Fruit fly (Drosophila melanogaster) whole organism, wandering third instar larva: ENCODE measurements around the gene dlt.

Experiments
- CG32264 ChIP-seq: fragments of 200-800 bp; sonication (Bioruptor generic); optimal IDR thresholded peaks from 2 replicates; lab custom pipeline; 2016; ENCODE audit warnings: missing biosample characterization, missing genetic modification characterization
- CG9705 ChIP-seq: fragments of 200-800 bp; sonication (Bioruptor generic); optimal IDR thresholded peaks from 2 replicates; lab custom pipeline; 2018; ENCODE audit warnings: missing biosample characterization, mild to moderate bottlenecking, missing genetic modification characterization
- CrebA ChIP-seq: fragments of 200-800 bp; sonication (Bioruptor generic); optimal IDR thresholded peaks from 2 replicates; lab custom pipeline; 2016; ENCODE audit warnings: missing biosample characterization, mild to moderate bottlenecking, missing genetic modification characterization, borderline replicate concordance
- Dfd ChIP-seq: fragments of >200 bp; optimal IDR thresholded peaks from 2 replicates; lab custom pipeline; 2017; ENCODE audit warnings: missing biosample characterization, missing genetic modification characterization
- Dif ChIP-seq: fragments of 200-275, 200-300 bp; sonication (Bioruptor generic); optimal IDR thresholded peaks from 2 replicates; lab custom pipeline; 2018; ENCODE audit warnings: missing biosample characterization, missing genetic modification characterization; ENCODE audit not compliant: partially characterized antibody
- GATAd ChIP-seq: sonication (Bioruptor generic); optimal IDR thresholded peaks from 2 replicates; lab custom pipeline; 2016; ENCODE audit warnings: missing biosample characterization, missing genetic modification characterization
- Hnf4 ChIP-seq: fragments of 200-800 bp; sonication (Bioruptor generic); optimal IDR thresholded peaks from 2 replicates; lab custom pipeline; 2016; ENCODE audit warnings: missing biosample characterization, mild to moderate bottlenecking, missing genetic modification characterization
- Hr78 ChIP-seq: fragments of >200 bp; optimal IDR thresholded peaks from 2 replicates; lab custom pipeline; 2017; ENCODE audit warnings: missing biosample characterization, missing genetic modification characterization
- Hr83 ChIP-seq: fragments of 200-300 bp; sonication (Bioruptor generic); optimal IDR thresholded peaks from 2 replicates; lab custom pipeline; 2016; ENCODE audit warnings: missing biosample characterization, mild to moderate bottlenecking, missing genetic modification characterization, moderate library complexity; ENCODE audit not compliant: poor library complexity, severe bottlenecking
- Jra ChIP-seq: sonication (Bioruptor generic); optimal IDR thresholded peaks from 2 replicates; lab custom pipeline; 2016; ENCODE audit warnings: missing biosample characterization, missing genetic modification characterization
- Mio ChIP-seq: sonication (Bioruptor generic); optimal IDR thresholded peaks from 2 replicates; lab custom pipeline; 2016; ENCODE audit warnings: missing biosample characterization, missing genetic modification characterization
- N ChIP-seq: fragments of >200 bp; optimal IDR thresholded peaks from 2 replicates; lab custom pipeline; 2018; ENCODE audit warnings: missing biosample characterization, missing external identifiers, missing genetic modification characterization
- OdsH ChIP-seq: fragments of 200-800 bp; sonication (Bioruptor generic); optimal IDR thresholded peaks from 2 replicates; lab custom pipeline; 2016; ENCODE audit warnings: missing biosample characterization, mild to moderate bottlenecking, missing genetic modification characterization
- Rel ChIP-seq, 2 experiments: fragments of 200-800 bp; sonication (Bioruptor generic) in 1 of 2; optimal IDR thresholded peaks; 2 replicates in 1 of 2; 3 replicates in 1 of 2; lab custom pipeline; 2016 to 2019; ENCODE audit warnings: mild to moderate bottlenecking in 2 of 2, missing biosample characterization in 2 of 2, missing genetic modification characterization in 2 of 2, moderate library complexity in 1 of 2
- Sp1 ChIP-seq: fragments of 200-800 bp; sonication (Bioruptor generic); optimal IDR thresholded peaks from 3 replicates; lab custom pipeline; 2019; ENCODE audit warnings: missing biosample characterization, mild to moderate bottlenecking, missing genetic modification characterization, moderate library complexity
- Vsx2 ChIP-seq: fragments of 200-300, 225-300 bp; sonication (Bioruptor generic); optimal IDR thresholded peaks from 2 replicates; lab custom pipeline; 2018; ENCODE audit warnings: missing biosample characterization, missing genetic modification characterization; ENCODE audit not compliant: partially characterized antibody
- br ChIP-seq: fragments of 200-800 bp; sonication (Bioruptor generic); optimal IDR thresholded peaks from 2 replicates; lab custom pipeline; 2016; ENCODE audit warnings: missing biosample characterization, missing genetic modification characterization
- brk ChIP-seq: fragments of 200-800 bp; sonication (Bioruptor generic); optimal IDR thresholded peaks from 2 replicates; lab custom pipeline; 2016; ENCODE audit warnings: missing biosample characterization, mild to moderate bottlenecking, missing genetic modification characterization
- dl ChIP-seq, 2 experiments: fragments of 175-275, 200-275 bp in 1 of 2; fragments of 200-275 bp in 1 of 2; sonication (Bioruptor generic); optimal IDR thresholded peaks; lab custom pipeline; 2018; ENCODE audit warnings: mild to moderate bottlenecking in 2 of 2, missing biosample characterization in 2 of 2, missing genetic modification characterization in 2 of 2, moderate library complexity in 2 of 2; ENCODE audit not compliant: partially characterized antibody in 2 of 2, insufficient read depth in 1 of 2
- dsf ChIP-seq: sonication (Bioruptor generic); optimal IDR thresholded peaks from 2 replicates; lab custom pipeline; 2016; ENCODE audit warnings: missing biosample characterization, missing genetic modification characterization, borderline replicate concordance
- ey ChIP-seq: fragments of 200-800 bp; sonication (Bioruptor generic); optimal IDR thresholded peaks from 2 replicates; lab custom pipeline; 2016; ENCODE audit warnings: missing biosample characterization, missing genetic modification characterization
- foxo ChIP-seq, 2 experiments: fragments of 200-800 bp; sonication (Bioruptor generic); optimal IDR thresholded peaks; 2 replicates in 1 of 2; 3 replicates in 1 of 2; lab custom pipeline; 2016 to 2017; ENCODE audit warnings: missing biosample characterization in 2 of 2, missing genetic modification characterization in 2 of 2
- fru ChIP-seq: fragments of 200-800 bp; sonication (Bioruptor generic); optimal IDR thresholded peaks from 3 replicates; lab custom pipeline; 2016; ENCODE audit warnings: missing biosample characterization, mild to moderate bottlenecking, missing genetic modification characterization
- h ChIP-seq: fragments of 200-800 bp; sonication (Bioruptor generic); optimal IDR thresholded peaks from 3 replicates; lab custom pipeline; 2016; ENCODE audit warnings: missing biosample characterization, mild to moderate bottlenecking, missing genetic modification characterization
- jim ChIP-seq: fragments of 175-275, 200-325 bp; sonication (Bioruptor generic); optimal IDR thresholded peaks from 2 replicates; lab custom pipeline; 2016; ENCODE audit warnings: missing biosample characterization, mild to moderate bottlenecking, missing genetic modification characterization
- lola ChIP-seq: fragments of >200 bp; optimal IDR thresholded peaks from 2 replicates; lab custom pipeline; 2017; ENCODE audit warnings: missing biosample characterization, missing genetic modification characterization
- pan ChIP-seq: fragments of >200 bp; optimal IDR thresholded peaks from 2 replicates; lab custom pipeline; 2017
- psq ChIP-seq: fragments of 200-800 bp; sonication (Bioruptor generic); optimal IDR thresholded peaks from 3 replicates; lab custom pipeline; 2017; ENCODE audit warnings: missing biosample characterization, mild to moderate bottlenecking, missing genetic modification characterization, moderate library complexity
- rgr ChIP-seq: fragments of 200-800 bp; sonication (Bioruptor generic); optimal IDR thresholded peaks from 3 replicates; lab custom pipeline; 2016; ENCODE audit warnings: missing biosample characterization, mild to moderate bottlenecking, missing genetic modification characterization
- tai ChIP-seq: sonication (Bioruptor generic); optimal IDR thresholded peaks from 2 replicates; lab custom pipeline; 2016; ENCODE audit warnings: missing biosample characterization, missing genetic modification characterization

dlt gene

dm6 chr3L:1771658-1772057 is 23.5 kb downstream of the dlt start, which contains the start of gene Dhc62B:
Gene Dhc62B (minus strand): TSS chr3L:1771758.
- no peak for TF ChIP-seq brk (GFP tag; lab: Kevin White, UChicago)
- TF ChIP-seq CrebA (GFP tag; lab: Kevin White, UChicago) = no peak
- TF ChIP-seq Sp1 (GFP tag; lab: Kevin White, UChicago) = no peak
- no peak for TF ChIP-seq rgr (GFP tag; lab: Kevin White, UChicago)
- TF ChIP-seq Hr83 = no peak
- no peak for TF ChIP-seq jim (GFP tag; lab: Kevin White, UChicago)
- no peak for TF ChIP-seq lola (GFP tag; lab: Kevin White, UChicago)
- no peak for TF ChIP-seq N (GFP tag; lab: Kevin White, UChicago)
- no peak for TF ChIP-seq Dif (GFP tag; lab: Kevin White, UChicago)
- TF ChIP-seq GATAd (GFP tag; lab: Kevin White, UChicago) = no peak
- no peak for TF ChIP-seq dl (GFP tag; optimal IDR thresholded peaks at IDR 0.05; lab: Kevin White, UChicago; ENCODE audit: insufficient read depth in 1 of 2, partially characterized antibody in 2 of 2)
- TF ChIP-seq Jra = no peak

dm6 chr3L:1756143-1756542 is 39.0 kb downstream of the dlt start, which contains the start of gene CG8001:
Gene CG8001 (plus strand): TSS chr3L:1756159.
- no peak for TF ChIP-seq dsf (GFP tag; lab: Kevin White, UChicago)
- no peak for TF ChIP-seq Rel (GFP tag; optimal IDR thresholded peaks at IDR 0.05; lab: Kevin White, UChicago)
- TF ChIP-seq Rel (tag; optimal IDR thresholded peaks at IDR 0.05; lab: Kevin White, UChicago) = peak; percentile 86

dm6 chr3L:1755458-1755984 is 39.6 kb downstream of the dlt start, which contains the start of gene Cht2:
Gene Cht2 (minus strand): TSS chr3L:1755934.
- TF ChIP-seq Sp1 (GFP tag; lab: Kevin White, UChicago) (peak; percentile 27), GATAd (GFP tag; lab: Kevin White, UChicago) (no peak), CG9705 (GFP tag; lab: Kevin White, UChicago) (no peak), Vsx2 (GFP tag; lab: Kevin White, UChicago) (peak; percentile 86), dl (GFP tag; optimal IDR thresholded peaks at IDR 0.05; lab: Kevin White, UChicago; ENCODE audit: insufficient read depth in 1 of 2, partially characterized antibody in 2 of 2) (peak in 1 of 2 experiments; percentile 67), dsf (GFP tag; lab: Kevin White, UChicago) (no peak), ey (GFP tag; lab: Kevin White, UChicago) (no peak), CrebA (GFP tag; lab: Kevin White, UChicago) (no peak), Dif (GFP tag; lab: Kevin White, UChicago) (peak; percentile 91), br (peak; percentile 42), Dfd (GFP tag; lab: Kevin White, UChicago) (no peak), OdsH (GFP tag; lab: Kevin White, UChicago) (no peak), brk (GFP tag; lab: Kevin White, UChicago) (no peak), psq (no peak), pan (lab: Kevin White, UChicago) (no peak), fru (GFP tag; lab: Kevin White, UChicago) (peak; percentile 38), tai (GFP tag; lab: Kevin White, UChicago) (no peak), h (GFP tag; lab: Kevin White, UChicago) (peak; percentile 38), Hr78 (GFP tag; lab: Kevin White, UChicago) (no peak), Rel (GFP tag; optimal IDR thresholded peaks at IDR 0.05; lab: Kevin White, UChicago) (peak; percentile 4), Rel (tag; optimal IDR thresholded peaks at IDR 0.05; lab: Kevin White, UChicago) (peak; percentile 22), Hr83 (no peak), Hnf4 (GFP tag; lab: Kevin White, UChicago) (no peak), jim (GFP tag; lab: Kevin White, UChicago) (no peak)

- TF ChIP-seq CG9705 (GFP tag; lab: Kevin White, UChicago) (no peak), fru (GFP tag; lab: Kevin White, UChicago) (no peak), Vsx2 (GFP tag; lab: Kevin White, UChicago) (no peak), brk (GFP tag; lab: Kevin White, UChicago) (no peak), psq (no peak), foxo (GFP tag; optimal IDR thresholded peaks at IDR 0.05; lab: Kevin White, UChicago) (no peak), tai (GFP tag; lab: Kevin White, UChicago) (no peak), Mio (no peak), OdsH (GFP tag; lab: Kevin White, UChicago) (no peak), CG32264 (no peak), Hr83 (no peak), h (GFP tag; lab: Kevin White, UChicago) (no peak), Rel (GFP tag; optimal IDR thresholded peaks at IDR 0.05; lab: Kevin White, UChicago) (no peak), Rel (tag; optimal IDR thresholded peaks at IDR 0.05; lab: Kevin White, UChicago) (no peak), dl (GFP tag; optimal IDR thresholded peaks at IDR 0.05; lab: Kevin White, UChicago; ENCODE audit: insufficient read depth in 1 of 2, partially characterized antibody in 2 of 2) (no peak), br (no peak), dsf (GFP tag; lab: Kevin White, UChicago) (no peak), Hnf4 (GFP tag; lab: Kevin White, UChicago) (no peak), lola (GFP tag; lab: Kevin White, UChicago) (no peak)
- TF ChIP-seq, all 38 proteins: peak for 0
Measured at dm6 chr3L:1754935-1755334, 40.2 kb downstream of the dlt start.
